Worm (Caenorhabditis elegans): ENCODE data around the gene lars-1.

ce11 chrIII:4190241-4190640 is 3.6 kb upstream of the lars-1 start, which contains the start of gene spp-28:
- TF ChIP-seq ama-1 (optimal IDR thresholded peaks at IDR 0.05) = no peak
- TF ChIP-seq ama-1 (GFP tag; optimal IDR thresholded peaks at IDR 0.05) = no peak
- no peak for TF ChIP-seq atf-7 (tag; optimal IDR thresholded peaks at IDR 0.05)
- TF ChIP-seq nhr-80 (tag; optimal IDR thresholded peaks at IDR 0.05) = no peak
- TF ChIP-seq nfya-1 (tag; optimal IDR thresholded peaks at IDR 0.05; ENCODE audit: borderline replicate concordance, insufficient read depth) = no peak
- TF ChIP-seq athp-1 (tag; optimal IDR thresholded peaks at IDR 0.05) = no peak
- TF ChIP-seq snpc-4 (GFP tag; optimal IDR thresholded peaks at IDR 0.05) = no peak
- no peak for TF ChIP-seq snpc-4 (tag; optimal IDR thresholded peaks at IDR 0.05)
- TF ChIP-seq hlh-12 (tag; optimal IDR thresholded peaks at IDR 0.05) = no peak
